Fruit fly (Drosophila melanogaster) whole organism, embryonic: ENCODE measurements around the gene Dh44.
A peak's percentile ranks its signal among the peaks of the same experiment; 100 is the strongest.

Experiments
- Antp ChIP-seq: fragments of 200-800 bp; sonication (Bioruptor generic); optimal IDR thresholded peaks from 3 replicates; lab custom pipeline; 2016; ENCODE audit warnings: missing biosample characterization, missing genetic modification characterization
- Atf-2 ChIP-seq: fragments of 200-800 bp; sonication (Bioruptor generic); optimal IDR thresholded peaks from 2 replicates; lab custom pipeline; 2016; ENCODE audit warnings: missing biosample characterization, missing genetic modification characterization
- Blimp-1 ChIP-seq: fragments of 200-800 bp; sonication (Bioruptor generic); optimal IDR thresholded peaks from 3 replicates; lab custom pipeline; 2018; ENCODE audit warnings: missing biosample characterization, missing genetic modification characterization, mild to moderate bottlenecking, moderate library complexity, missing genetic modification reagents
- CG10209 ChIP-seq: fragments of 200-800 bp; sonication (Bioruptor generic); optimal IDR thresholded peaks from 3 replicates; lab custom pipeline; 2017; ENCODE audit warnings: missing biosample characterization, mild to moderate bottlenecking, missing genetic modification characterization, missing genetic modification reagents
- CG10431 ChIP-seq: fragments of 200-800 bp; sonication (Bioruptor generic); optimal IDR thresholded peaks from 3 replicates; lab custom pipeline; 2018; ENCODE audit warnings: missing biosample characterization, mild to moderate bottlenecking, missing genetic modification characterization
- CG10565 ChIP-seq: fragments of 200-800 bp; sonication (Bioruptor generic); optimal IDR thresholded peaks from 3 replicates; lab custom pipeline; 2016; ENCODE audit warnings: missing biosample characterization, mild to moderate bottlenecking, missing genetic modification characterization
- CG11696 ChIP-seq: fragments of 200-800 bp; sonication (Bioruptor generic); IDR thresholded peaks from 2 replicates; pipeline ENCODE4 v1.3.6; 2022; ENCODE audit warnings: missing biosample characterization, missing genetic modification characterization
- CG12219 ChIP-seq: fragments of 200-800 bp; sonication (Bioruptor generic); optimal IDR thresholded peaks from 3 replicates; lab custom pipeline; 2018; ENCODE audit warnings: missing biosample characterization, mild to moderate bottlenecking, missing genetic modification characterization
- CG1529 ChIP-seq: fragments of 200-800 bp; sonication (Bioruptor generic); optimal IDR thresholded peaks from 3 replicates; lab custom pipeline; 2018; ENCODE audit warnings: missing biosample characterization, missing genetic modification characterization
- CG17802 ChIP-seq: fragments of 200-800 bp; sonication (Bioruptor generic); optimal IDR thresholded peaks from 2 replicates; lab custom pipeline; 2018; ENCODE audit warnings: missing biosample characterization, mild to moderate bottlenecking, missing genetic modification characterization, moderate library complexity
- CG2678 ChIP-seq: fragments of 200-800 bp; sonication (Bioruptor generic); optimal IDR thresholded peaks from 3 replicates; lab custom pipeline; 2019; ENCODE audit warnings: missing biosample characterization, mild to moderate bottlenecking, missing genetic modification characterization, moderate library complexity
- CG2875 ChIP-seq: fragments of 200-800 bp; sonication (Bioruptor generic); optimal IDR thresholded peaks from 2 replicates; lab custom pipeline; 2017; ENCODE audit warnings: missing biosample characterization, mild to moderate bottlenecking, missing genetic modification characterization, missing genetic modification reagents
- CG32532 ChIP-seq: fragments of 200-800 bp; sonication (Bioruptor generic); IDR thresholded peaks from 2 replicates; pipeline ENCODE4 v1.3.6; 2022; ENCODE audit warnings: missing biosample characterization, missing genetic modification characterization
- CG32767 ChIP-seq: fragments of 200-800 bp; sonication (Bioruptor generic); IDR thresholded peaks from 2 replicates; pipeline ENCODE4 v1.3.6; 2022; ENCODE audit warnings: missing biosample characterization, missing genetic modification characterization
- CG4404 ChIP-seq: fragments of 200-800 bp; sonication (Bioruptor generic); IDR thresholded peaks from 2 replicates; pipeline ENCODE4 v1.3.6; 2022; ENCODE audit warnings: missing biosample characterization, missing genetic modification characterization
- CG4707 ChIP-seq: fragments of 200-800 bp; sonication (Bioruptor generic); optimal IDR thresholded peaks from 2 replicates; lab custom pipeline; 2018; ENCODE audit warnings: missing biosample characterization, mild to moderate bottlenecking, missing genetic modification characterization, moderate library complexity
- CG5180 ChIP-seq: fragments of 200-800 bp; sonication (Bioruptor generic); optimal IDR thresholded peaks from 3 replicates; lab custom pipeline; 2017; ENCODE audit warnings: missing biosample characterization, missing genetic modification characterization, mild to moderate bottlenecking, moderate library complexity, missing genetic modification reagents
- CG7556 ChIP-seq: fragments of 200-800 bp; sonication (Bioruptor generic); optimal IDR thresholded peaks from 2 replicates; lab custom pipeline; 2017; ENCODE audit warnings: missing biosample characterization, mild to moderate bottlenecking, missing genetic modification characterization
- CG7839 ChIP-seq: fragments of 200-800 bp; sonication (Bioruptor generic); optimal IDR thresholded peaks from 3 replicates; lab custom pipeline; 2018; ENCODE audit warnings: missing biosample characterization, mild to moderate bottlenecking, missing genetic modification characterization, moderate library complexity
- CG8388 ChIP-seq: fragments of 200-800 bp; sonication (Bioruptor generic); optimal IDR thresholded peaks from 2 replicates; lab custom pipeline; 2019; ENCODE audit warnings: missing biosample characterization, mild to moderate bottlenecking, missing genetic modification characterization, moderate library complexity
- CG8924 ChIP-seq: fragments of 200-800 bp; optimal IDR thresholded peaks from 3 replicates; lab custom pipeline; 2019; ENCODE audit warnings: missing biosample characterization, mild to moderate bottlenecking, missing genetic modification characterization, moderate library complexity
- Doc3 ChIP-seq: fragments of 200-800 bp; sonication (Bioruptor generic); IDR thresholded peaks from 3 replicates; pipeline ENCODE4 v1.3.6; 2022; ENCODE audit warnings: missing biosample characterization, missing genetic modification characterization; ENCODE audit not compliant: partially characterized antibody
- GATAe ChIP-seq: fragments of 200-800 bp; sonication (Bioruptor generic); conservative IDR thresholded peaks from 2 replicates; pipeline ENCODE4 v1.3.6; 2022; ENCODE audit warnings: missing biosample characterization, missing genetic modification characterization
- Gug ChIP-seq: fragments of 200-800 bp; sonication (Bioruptor generic); IDR thresholded peaks from 4 replicates; pipeline ENCODE4 v1.3.6; 2022; ENCODE audit warnings: missing biosample characterization, missing genetic modification characterization
- Hey ChIP-seq: fragments of 200-800 bp; sonication (Bioruptor generic); optimal IDR thresholded peaks from 3 replicates; lab custom pipeline; 2018; ENCODE audit warnings: missing biosample characterization, mild to moderate bottlenecking, missing genetic modification characterization
- Jarid2 ChIP-seq: fragments of 200-800 bp; sonication (Bioruptor generic); optimal IDR thresholded peaks from 3 replicates; lab custom pipeline; 2017; ENCODE audit warnings: mild to moderate bottlenecking, missing biosample characterization, missing genetic modification reagents, missing genetic modification characterization
- bcd ChIP-seq: fragments of 200-800 bp; sonication (Bioruptor generic); optimal IDR thresholded peaks from 2 replicates; lab custom pipeline; 2017; ENCODE audit warnings: missing biosample characterization, mild to moderate bottlenecking, missing genetic modification characterization
- cas ChIP-seq: fragments of 200-800 bp; sonication (Bioruptor generic); IDR thresholded peaks from 2 replicates; pipeline ENCODE4 v1.3.6; 2022; ENCODE audit warnings: missing biosample characterization, missing genetic modification characterization
- croc ChIP-seq: fragments of 200-800 bp; sonication (Bioruptor generic); conservative IDR thresholded peaks from 3 replicates; pipeline ENCODE4 v1.3.6; 2022; ENCODE audit warnings: missing biosample characterization, missing genetic modification characterization
- dati ChIP-seq: fragments of 200-800 bp; sonication (Bioruptor generic); IDR thresholded peaks from 2 replicates; pipeline ENCODE4 v1.3.6; 2022; ENCODE audit warnings: missing biosample characterization, missing genetic modification characterization
- disco-r ChIP-seq: fragments of 200-800 bp; sonication (Bioruptor generic); optimal IDR thresholded peaks from 2 replicates; lab custom pipeline; 2016; ENCODE audit warnings: missing biosample characterization, missing genetic modification characterization
- dpn ChIP-seq, 2 experiments: fragments of 200-800 bp; sonication (Bioruptor generic); optimal IDR thresholded peaks; 3 replicates each; lab custom pipeline; 2016; ENCODE audit warnings: missing biosample characterization in 2 of 2, missing genetic modification characterization in 2 of 2
- ftz-f1 ChIP-seq: fragments of 200-800 bp; sonication (Bioruptor generic); optimal IDR thresholded peaks from 2 replicates; lab custom pipeline; 2016; ENCODE audit warnings: missing biosample characterization, missing genetic modification characterization
- hkb ChIP-seq, 2 experiments: fragments of 200-800 bp in 1 of 2; fragments of >200 bp in 1 of 2; sonication (Bioruptor generic) in 1 of 2; IDR thresholded peaks in 1 of 2; optimal IDR thresholded peaks in 1 of 2; 2 replicates each; pipeline versions ENCODE4 v1.3.6 to Lab custom; 2017 to 2022; ENCODE audit warnings: missing biosample characterization in 1 of 2, missing genetic modification characterization in 1 of 2
- ind ChIP-seq: fragments of 200-800 bp; sonication (Bioruptor generic); optimal IDR thresholded peaks from 3 replicates; lab custom pipeline; 2016; ENCODE audit warnings: missing biosample characterization, missing genetic modification characterization
- jigr1 ChIP-seq: fragments of 200-800 bp; sonication (Bioruptor generic); IDR thresholded peaks from 3 replicates; pipeline ENCODE4 v1.3.6; 2022; ENCODE audit warnings: missing biosample characterization, missing genetic modification characterization
- kay ChIP-seq: fragments of 200-800 bp; sonication (Bioruptor generic); optimal IDR thresholded peaks from 2 replicates; lab custom pipeline; 2016; ENCODE audit warnings: missing biosample characterization, missing genetic modification characterization
- nerfin-2 ChIP-seq: fragments of 200-800 bp; sonication (Bioruptor generic); IDR thresholded peaks from 2 replicates; pipeline ENCODE4 v1.3.6; 2022; ENCODE audit warnings: missing biosample characterization, missing genetic modification characterization; ENCODE audit not compliant: partially characterized antibody
- p53 ChIP-seq: fragments of 200-800 bp; sonication (Bioruptor generic); optimal IDR thresholded peaks from 2 replicates; lab custom pipeline; 2016; ENCODE audit warnings: missing biosample characterization, missing genetic modification characterization
- phol ChIP-seq: fragments of 200-800 bp; sonication (Bioruptor generic); optimal IDR thresholded peaks from 3 replicates; lab custom pipeline; 2018; ENCODE audit warnings: missing biosample characterization, mild to moderate bottlenecking, missing genetic modification characterization, moderate library complexity
- pita ChIP-seq: fragments of 200-800 bp; sonication (Bioruptor generic); optimal IDR thresholded peaks from 2 replicates; lab custom pipeline; 2017; ENCODE audit warnings: missing biosample characterization, mild to moderate bottlenecking, missing genetic modification characterization
- run ChIP-seq: fragments of 200-800 bp; sonication (Bioruptor generic); optimal IDR thresholded peaks from 3 replicates; lab custom pipeline; 2018; ENCODE audit warnings: missing biosample characterization, mild to moderate bottlenecking, missing genetic modification characterization
- salm ChIP-seq: fragments of 200-800 bp; sonication (Bioruptor generic); optimal IDR thresholded peaks from 2 replicates; lab custom pipeline; 2018; ENCODE audit warnings: missing biosample characterization, mild to moderate bottlenecking, missing genetic modification characterization
- scrt ChIP-seq: fragments of 200-800 bp; sonication (Bioruptor generic); optimal IDR thresholded peaks from 2 replicates; lab custom pipeline; 2018; ENCODE audit warnings: missing biosample characterization, mild to moderate bottlenecking, missing genetic modification characterization, moderate library complexity
- sim ChIP-seq: fragments of 200-800 bp; sonication (Bioruptor generic); IDR thresholded peaks from 2 replicates; pipeline ENCODE4 v1.3.6; 2022; ENCODE audit warnings: missing biosample characterization, missing genetic modification characterization
- sqz ChIP-seq: fragments of 200-800 bp; sonication (Bioruptor generic); optimal IDR thresholded peaks from 3 replicates; lab custom pipeline; 2018; ENCODE audit warnings: missing biosample characterization, mild to moderate bottlenecking, missing genetic modification characterization
- sr ChIP-seq: fragments of 200-800 bp; sonication (Bioruptor generic); IDR thresholded peaks from 3 replicates; pipeline ENCODE4 v1.3.6; 2022; ENCODE audit warnings: missing biosample characterization, missing genetic modification characterization
- tgo ChIP-seq: fragments of 200-800 bp; sonication (Bioruptor generic); IDR thresholded peaks from 3 replicates; pipeline ENCODE4 v1.3.6; 2022; ENCODE audit warnings: missing biosample characterization, missing genetic modification characterization
- trem ChIP-seq: fragments of 200-800 bp; optimal IDR thresholded peaks from 3 replicates; lab custom pipeline; 2019; ENCODE audit warnings: missing biosample characterization, mild to moderate bottlenecking, missing genetic modification characterization, moderate library complexity
- ttk ChIP-seq: fragments of 200-800 bp; sonication (Bioruptor generic); IDR thresholded peaks from 2 replicates; pipeline ENCODE4 v2.1.2; 2022; ENCODE audit warnings: missing biosample characterization, missing genetic modification characterization
- vvl ChIP-seq: fragments of 200-800 bp; sonication (Bioruptor generic); IDR thresholded peaks from 2 replicates; pipeline ENCODE4 v1.3.6; 2022; ENCODE audit warnings: missing biosample characterization, missing genetic modification characterization

Dh44 gene

dm6 chr3R:9637361-9637760 is 621 bp upstream of the Dh44 start, which contains the start of gene Scm (continued):
- TF ChIP-seq sqz (GFP tag; lab: Kevin White, UChicago) (no peak), vvl (GFP tag; lab: Robert Waterston, UW) (no peak), CG7556 (GFP tag; lab: Kevin White, UChicago) (no peak), cas (GFP tag; lab: Robert Waterston, UW) (no peak), Atf-2 (no peak), CG4404 (GFP tag; lab: Robert Waterston, UW) (no peak), ttk (GFP tag; lab: Robert Waterston, UW) (no peak), CG7839 (no peak), run (no peak), trem (tag; lab: Kevin White, UChicago) (peak; percentile 72), Jarid2 (GFP tag; lab: Kevin White, UChicago) (no peak), Doc3 (GFP tag; lab: Robert Waterston, UW) (peak; percentile 90), CG1529 (GFP tag; lab: Kevin White, UChicago) (no peak), GATAe (GFP tag; lab: Robert Waterston, UW) (no peak), salm (tag; lab: Kevin White, UChicago) (no peak), sim (no peak), CG2678 (tag; lab: Kevin White, UChicago) (no peak), dpn (GFP tag; optimal IDR thresholded peaks at IDR 0.05; lab: Kevin White, UChicago) (no peak), Hey (tag; lab: Kevin White, UChicago) (no peak), jigr1 (no peak), disco-r (GFP tag; lab: Kevin White, UChicago) (no peak), CG32532 (GFP tag; lab: Robert Waterston, UW) (no peak), CG12219 (GFP tag; lab: Kevin White, UChicago) (no peak), CG10209 (GFP tag; lab: Kevin White, UChicago) (no peak), dati (GFP tag; lab: Robert Waterston, UW) (no peak), CG8388 (no peak), Antp (GFP tag; lab: Kevin White, UChicago) (no peak), croc (GFP tag; lab: Robert Waterston, UW) (no peak), CG32767 (GFP tag; lab: Robert Waterston, UW) (no peak), Gug (no peak), scrt (GFP tag; lab: Kevin White, UChicago) (peak; percentile 23), sr (GFP tag; lab: Robert Waterston, UW) (no peak), Blimp-1 (no peak), CG17802 (tag; lab: Kevin White, UChicago) (no peak), CG10431 (no peak), ftz-f1 (GFP tag; lab: Kevin White, UChicago) (peak; percentile 6), CG11696 (GFP tag; lab: Robert Waterston, UW) (no peak), tgo (GFP tag; lab: Robert Waterston, UW) (no peak), CG8924 (tag; lab: Kevin White, UChicago) (peak; percentile 39), kay (no peak), ind (GFP tag; lab: Kevin White, UChicago) (no peak), CG10565 (GFP tag; lab: Kevin White, UChicago) (no peak), nerfin-2 (GFP tag; lab: Robert Waterston, UW) (peak; percentile 80), CG4707 (no peak), p53 (GFP tag; lab: Kevin White, UChicago) (no peak), CG5180 (GFP tag; lab: Kevin White, UChicago) (no peak), pita (no peak), phol (tag; lab: Kevin White, UChicago) (peak; percentile 100), bcd (GFP tag; lab: Kevin White, UChicago) (no peak), CG2875 (no peak), hkb (optimal IDR thresholded peaks at IDR 0.05; lab: Kevin White, UChicago) (no peak), hkb (GFP tag; IDR thresholded peaks at IDR 0.05; lab: Robert Waterston, UW) (no peak)
